Fruit fly (Drosophila melanogaster) whole organism, embryonic: Measurements from ENCODE around the gene Atg5.

ENCODE experiments used
- Adf1 ChIP-seq: fragments of 200-800 bp; sonication (Bioruptor generic); IDR thresholded peaks from 2 replicates; pipeline ENCODE4 v1.3.6; 2022; ENCODE audit warnings: missing biosample characterization, missing genetic modification characterization
- Aef1 ChIP-seq: fragments of 200-800 bp; sonication (Bioruptor generic); IDR thresholded peaks from 3 replicates; pipeline ENCODE4 v1.3.6; 2022; ENCODE audit warnings: missing biosample characterization, missing genetic modification characterization
- Bdp1 ChIP-seq: fragments of 200-800 bp; sonication (Bioruptor generic); optimal IDR thresholded peaks from 3 replicates; lab custom pipeline; 2016; ENCODE audit warnings: missing biosample characterization, missing genetic modification characterization
- Bgb ChIP-seq: fragments of 200-800 bp; sonication (Bioruptor generic); IDR thresholded peaks from 2 replicates; pipeline ENCODE4 v1.3.6; 2022; ENCODE audit warnings: missing biosample characterization, missing genetic modification characterization; ENCODE audit not compliant: partially characterized antibody
- CG12104 ChIP-seq: fragments of 200-800 bp; sonication (Bioruptor generic); optimal IDR thresholded peaks from 3 replicates; lab custom pipeline; 2016; ENCODE audit warnings: missing biosample characterization, missing genetic modification characterization
- CG12391 ChIP-seq: fragments of 200-800 bp; sonication (Bioruptor generic); optimal IDR thresholded peaks from 3 replicates; lab custom pipeline; 2018; ENCODE audit warnings: missing biosample characterization, mild to moderate bottlenecking, missing genetic modification characterization, moderate library complexity
- CG12769 ChIP-seq: fragments of 200-800 bp; sonication (Bioruptor generic); optimal IDR thresholded peaks from 2 replicates; lab custom pipeline; 2019; ENCODE audit warnings: missing biosample characterization, mild to moderate bottlenecking, missing genetic modification characterization, moderate library complexity
- CG17359 ChIP-seq: fragments of 200-800 bp; sonication (Bioruptor generic); optimal IDR thresholded peaks from 3 replicates; lab custom pipeline; 2018; ENCODE audit warnings: missing biosample characterization, mild to moderate bottlenecking, missing genetic modification characterization, moderate library complexity
- CG17802 ChIP-seq: fragments of 200-800 bp; sonication (Bioruptor generic); optimal IDR thresholded peaks from 2 replicates; lab custom pipeline; 2018; ENCODE audit warnings: missing biosample characterization, mild to moderate bottlenecking, missing genetic modification characterization, moderate library complexity
- CG1832 ChIP-seq: fragments of 200-800 bp; sonication (Bioruptor generic); optimal IDR thresholded peaks from 2 replicates; lab custom pipeline; 2017; ENCODE audit warnings: missing biosample characterization, mild to moderate bottlenecking, missing genetic modification characterization, inconsistent platforms
- CG34422 ChIP-seq: fragments of 200-800 bp; sonication (Bioruptor generic); IDR thresholded peaks from 3 replicates; pipeline ENCODE4 v1.3.6; 2022; ENCODE audit warnings: missing biosample characterization, missing genetic modification characterization
- CG3838 ChIP-seq: fragments of 200-800 bp; sonication (Bioruptor generic); optimal IDR thresholded peaks from 3 replicates; lab custom pipeline; 2016; ENCODE audit warnings: missing biosample characterization, missing genetic modification characterization
- CG6175 ChIP-seq: fragments of 200-800 bp; sonication (Bioruptor generic); IDR thresholded peaks from 3 replicates; pipeline ENCODE4 v1.3.6; 2022; ENCODE audit warnings: missing biosample characterization, missing genetic modification characterization
- CG6791 ChIP-seq: fragments of 200-800 bp; sonication (Bioruptor generic); IDR thresholded peaks from 3 replicates; pipeline ENCODE4 v1.3.6; 2022; ENCODE audit warnings: missing biosample characterization, missing genetic modification characterization; ENCODE audit not compliant: partially characterized antibody
- Deaf1 ChIP-seq: fragments of 200-800 bp; optimal IDR thresholded peaks from 3 replicates; lab custom pipeline; 2019; ENCODE audit warnings: missing biosample characterization, mild to moderate bottlenecking, missing genetic modification characterization, moderate library complexity
- Eip74EF ChIP-seq, 2 experiments: fragments of 200-800 bp in 1 of 2; fragments of >200 bp in 1 of 2; sonication (Bioruptor generic) in 1 of 2; optimal IDR thresholded peaks; 2 replicates each; lab custom pipeline; 2017 to 2019; ENCODE audit warnings: missing biosample characterization in 2 of 2, missing genetic modification characterization in 2 of 2, mild to moderate bottlenecking in 1 of 2, moderate library complexity in 1 of 2
- Fer1 ChIP-seq: fragments of 200-800 bp; sonication (Bioruptor generic); optimal IDR thresholded peaks from 2 replicates; lab custom pipeline; 2017; ENCODE audit warnings: missing biosample characterization, mild to moderate bottlenecking, missing genetic modification characterization
- H15 ChIP-seq: fragments of 200-800 bp; sonication (Bioruptor generic); IDR thresholded peaks from 3 replicates; pipeline ENCODE4 v1.3.6; 2022; ENCODE audit warnings: missing biosample characterization, missing genetic modification characterization
- HHEX ChIP-seq: fragments of 200-800 bp; sonication (Bioruptor generic); optimal IDR thresholded peaks from 3 replicates; lab custom pipeline; 2017; ENCODE audit warnings: missing biosample characterization, mild to moderate bottlenecking, missing genetic modification characterization, missing genetic modification reagents
- HLH3B ChIP-seq: fragments of 200-800 bp; sonication (Bioruptor generic); IDR thresholded peaks from 2 replicates; pipeline ENCODE4 v1.3.6; 2022; ENCODE audit warnings: missing biosample characterization, missing genetic modification characterization
- Hr3 ChIP-seq: fragments of 200-800 bp; sonication (Bioruptor generic); optimal IDR thresholded peaks from 3 replicates; lab custom pipeline; 2016; ENCODE audit warnings: missing biosample characterization, missing genetic modification characterization
- MESR4 ChIP-seq: fragments of 200-800 bp; sonication (Bioruptor generic); optimal IDR thresholded peaks from 2 replicates; lab custom pipeline; 2018; ENCODE audit warnings: missing biosample characterization, mild to moderate bottlenecking, missing genetic modification characterization, moderate library complexity
- Neu2 ChIP-seq: fragments of 200-800 bp; sonication (Bioruptor generic); optimal IDR thresholded peaks from 3 replicates; lab custom pipeline; 2016; ENCODE audit warnings: missing biosample characterization, missing genetic modification characterization, borderline replicate concordance
- NfI ChIP-seq: fragments of 200-800 bp; sonication (Bioruptor generic); optimal IDR thresholded peaks from 3 replicates; lab custom pipeline; 2018; ENCODE audit warnings: missing biosample characterization, mild to moderate bottlenecking, missing genetic modification characterization, moderate library complexity
- Pdp1 ChIP-seq, 2 experiments: fragments of 200-800 bp; sonication (Bioruptor generic); optimal IDR thresholded peaks; 3 replicates each; lab custom pipeline; 2016; ENCODE audit warnings: missing biosample characterization in 2 of 2, missing genetic modification characterization in 2 of 2, mild to moderate bottlenecking in 1 of 2, moderate library complexity in 1 of 2
- Ptx1 ChIP-seq: fragments of 200-800 bp; sonication (Bioruptor generic); IDR thresholded peaks from 2 replicates; pipeline ENCODE4 v1.3.6; 2022; ENCODE audit warnings: missing biosample characterization, missing genetic modification characterization
- ac ChIP-seq: fragments of 200-800 bp; sonication (Bioruptor generic); optimal IDR thresholded peaks from 3 replicates; lab custom pipeline; 2017; ENCODE audit warnings: missing biosample characterization, mild to moderate bottlenecking, missing genetic modification characterization
- bbx ChIP-seq: fragments of 200-800 bp; sonication (Bioruptor generic); IDR thresholded peaks from 2 replicates; pipeline ENCODE4 v1.3.6; 2022; ENCODE audit warnings: missing biosample characterization, missing genetic modification characterization; ENCODE audit not compliant: partially characterized antibody
- bsh ChIP-seq, 2 experiments: fragments of 200-800 bp; sonication (Bioruptor generic); optimal IDR thresholded peaks; 2 replicates each; lab custom pipeline; 2017 to 2018; ENCODE audit warnings: mild to moderate bottlenecking in 2 of 2, missing biosample characterization in 2 of 2, missing genetic modification characterization in 2 of 2, moderate library complexity in 1 of 2
- cg ChIP-seq: fragments of 200-800 bp; sonication (Bioruptor generic); optimal IDR thresholded peaks from 3 replicates; lab custom pipeline; 2019; ENCODE audit warnings: missing biosample characterization, mild to moderate bottlenecking, missing genetic modification characterization, moderate library complexity
- ci ChIP-seq: fragments of 200-800 bp; sonication (Bioruptor generic); IDR thresholded peaks from 3 replicates; pipeline ENCODE4 v1.3.6; 2022; ENCODE audit warnings: missing biosample characterization, missing genetic modification characterization
- crol ChIP-seq: fragments of 200-800 bp; sonication (Bioruptor generic); IDR thresholded peaks from 2 replicates; pipeline ENCODE4 v1.3.6; 2022; ENCODE audit warnings: missing biosample characterization, missing genetic modification characterization
- cwo ChIP-seq: fragments of 200-800 bp; sonication (Bioruptor generic); optimal IDR thresholded peaks from 3 replicates; lab custom pipeline; 2017; ENCODE audit warnings: missing biosample characterization, missing genetic modification characterization, mild to moderate bottlenecking, moderate library complexity, missing genetic modification reagents
- gfzf ChIP-seq: fragments of 200-800 bp; sonication (Bioruptor generic); optimal IDR thresholded peaks from 2 replicates; lab custom pipeline; 2016; ENCODE audit warnings: missing biosample characterization, mild to moderate bottlenecking, missing genetic modification characterization, moderate library complexity
- jing ChIP-seq: fragments of 200-800 bp; sonication (Bioruptor generic); optimal IDR thresholded peaks from 2 replicates; lab custom pipeline; 2018; ENCODE audit warnings: missing biosample characterization, mild to moderate bottlenecking, missing genetic modification characterization
- kay ChIP-seq: fragments of 200-800 bp; sonication (Bioruptor generic); optimal IDR thresholded peaks from 2 replicates; lab custom pipeline; 2016; ENCODE audit warnings: missing biosample characterization, missing genetic modification characterization
- nau ChIP-seq: fragments of 200-800 bp; sonication (Bioruptor generic); optimal IDR thresholded peaks from 3 replicates; lab custom pipeline; 2017; ENCODE audit warnings: missing biosample characterization, mild to moderate bottlenecking, missing genetic modification characterization, missing genetic modification reagents
- pb ChIP-seq: fragments of 200-800 bp; sonication (Bioruptor generic); optimal IDR thresholded peaks from 3 replicates; lab custom pipeline; 2016; ENCODE audit warnings: missing biosample characterization, missing genetic modification characterization
- pros ChIP-seq: fragments of 200-800 bp; sonication (Bioruptor generic); optimal IDR thresholded peaks from 3 replicates; lab custom pipeline; 2019; ENCODE audit warnings: missing biosample characterization, mild to moderate bottlenecking, missing genetic modification characterization, moderate library complexity
- salm ChIP-seq: fragments of 200-800 bp; sonication (Bioruptor generic); optimal IDR thresholded peaks from 2 replicates; lab custom pipeline; 2018; ENCODE audit warnings: missing biosample characterization, mild to moderate bottlenecking, missing genetic modification characterization
- sens-2 ChIP-seq: fragments of 200-800 bp; sonication (Bioruptor generic); IDR thresholded peaks from 2 replicates; pipeline ENCODE4 v1.3.6; 2022; ENCODE audit warnings: missing biosample characterization, missing genetic modification characterization
- slbo ChIP-seq: fragments of 200-800 bp; sonication (Bioruptor generic); IDR thresholded peaks from 2 replicates; pipeline ENCODE4 v1.3.6; 2022; ENCODE audit warnings: missing biosample characterization, missing genetic modification characterization
- sqz ChIP-seq: fragments of 200-800 bp; sonication (Bioruptor generic); optimal IDR thresholded peaks from 3 replicates; lab custom pipeline; 2018; ENCODE audit warnings: missing biosample characterization, mild to moderate bottlenecking, missing genetic modification characterization
- sr ChIP-seq: fragments of 200-800 bp; sonication (Bioruptor generic); IDR thresholded peaks from 3 replicates; pipeline ENCODE4 v1.3.6; 2022; ENCODE audit warnings: missing biosample characterization, missing genetic modification characterization
- twi ChIP-seq: fragments of 200-800 bp; optimal IDR thresholded peaks from 2 replicates; lab custom pipeline; 2019; ENCODE audit warnings: missing biosample characterization, mild to moderate bottlenecking, missing genetic modification characterization, moderate library complexity
- unc-4 ChIP-seq: fragments of 200-800 bp; sonication (Bioruptor generic); IDR thresholded peaks from 2 replicates; pipeline ENCODE4 v1.3.6; 2022; ENCODE audit warnings: missing biosample characterization, missing genetic modification characterization; ENCODE audit not compliant: partially characterized antibody
- vnd ChIP-seq: fragments of 200-800 bp; sonication (Bioruptor generic); IDR thresholded peaks from 3 replicates; pipeline ENCODE4 v1.3.6; 2022; ENCODE audit warnings: missing biosample characterization, missing genetic modification characterization; ENCODE audit not compliant: partially characterized antibody
- vvl ChIP-seq: fragments of 200-800 bp; sonication (Bioruptor generic); IDR thresholded peaks from 2 replicates; pipeline ENCODE4 v1.3.6; 2022; ENCODE audit warnings: missing biosample characterization, missing genetic modification characterization

Gene Atg5

DNA sequence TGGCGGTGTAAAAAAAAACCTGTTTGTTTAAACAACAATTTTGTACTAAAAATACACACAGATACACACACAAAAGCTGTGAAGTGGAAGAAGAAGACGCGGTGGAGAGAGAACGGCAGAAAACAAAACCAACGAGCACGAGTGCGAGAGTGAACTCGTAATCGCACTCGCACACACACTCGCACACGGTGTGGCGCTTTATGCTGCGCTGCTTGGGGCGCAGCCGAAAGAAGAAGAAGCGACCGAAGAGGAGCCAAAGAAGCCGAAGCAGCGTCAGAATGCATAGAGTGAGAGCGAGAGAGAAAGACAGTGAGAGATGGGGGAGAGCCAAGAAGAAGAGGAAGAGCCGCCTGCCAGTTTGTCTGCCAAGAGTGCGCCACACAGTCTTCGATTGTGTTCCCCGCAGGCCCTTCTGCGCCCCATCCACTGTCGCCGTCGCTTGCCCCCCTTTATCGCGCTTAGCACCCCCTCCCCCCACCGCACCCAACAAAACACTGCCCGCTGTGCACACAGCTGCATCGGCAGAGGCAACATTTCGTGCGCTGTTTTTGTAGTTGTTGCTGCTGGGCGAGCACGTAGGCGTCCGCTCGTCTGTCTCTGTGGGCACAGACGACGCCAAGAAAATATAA is 22.7 kb downstream of the Atg5 start (continued):
- no peak for TF ChIP-seq cwo (GFP tag; lab: Kevin White, UChicago)
- peak; percentile 41; the same call in 1 of the 3 replicates for TF ChIP-seq H15
- TF ChIP-seq nau (GFP tag; lab: Kevin White, UChicago), result no peak
- TF ChIP-seq Aef1 (GFP tag; lab: Robert Waterston, UW), result peak; percentile 32; the same call in 2 of the 3 replicates
- no peak for TF ChIP-seq HHEX (GFP tag; lab: Kevin White, UChicago)
- TF ChIP-seq sr (GFP tag; lab: Robert Waterston, UW), result peak; percentile 96
- peak; percentile 93 for TF ChIP-seq CG6175 (GFP tag; lab: Robert Waterston, UW)
- no peak for TF ChIP-seq CG12391 (tag; lab: Kevin White, UChicago)
- no peak for TF ChIP-seq vnd (GFP tag; lab: Robert Waterston, UW)
- no peak for TF ChIP-seq Neu2 (GFP tag; lab: Kevin White, UChicago)
- no peak for TF ChIP-seq CG12104 (GFP tag; lab: Kevin White, UChicago)
- TF ChIP-seq unc-4 (GFP tag; lab: Robert Waterston, UW), result no peak
- no peak for TF ChIP-seq pb (GFP tag; lab: Kevin White, UChicago)
- TF ChIP-seq HLH3B (GFP tag; lab: Robert Waterston, UW), result peak; percentile 16; the same call in 1 of the 2 replicates
- peak; percentile 85 for TF ChIP-seq cg (GFP tag; lab: Kevin White, UChicago)
- no peak for TF ChIP-seq CG17359
- no peak for TF ChIP-seq gfzf (GFP tag; lab: Kevin White, UChicago)
- TF ChIP-seq Bgb, result peak; percentile 40; the same call in 1 of the 2 replicates
- TF ChIP-seq crol, result peak; percentile 100
- no peak for TF ChIP-seq Eip74EF (GFP tag; optimal IDR thresholded peaks at IDR 0.05; lab: Kevin White, UChicago)
- TF ChIP-seq Deaf1, result peak; percentile 80
- peak; percentile 78 for TF ChIP-seq pros (GFP tag; lab: Kevin White, UChicago)
- TF ChIP-seq Hr3 (GFP tag; lab: Kevin White, UChicago), result no peak
- TF ChIP-seq Pdp1 (GFP tag; optimal IDR thresholded peaks at IDR 0.05; lab: Kevin White, UChicago), result peak in 1 of 2 experiments; percentile 57
- no peak for TF ChIP-seq sens-2
- peak; percentile 84 for TF ChIP-seq Adf1
- no peak for TF ChIP-seq twi
- TF ChIP-seq slbo (GFP tag; lab: Robert Waterston, UW), result 0 out of 2 replicates have a peak, but pooled peaks have one; percentile 2
- no peak for TF ChIP-seq Fer1 (GFP tag; lab: Kevin White, UChicago)
- TF ChIP-seq vvl, result 0 out of 2 replicates have a peak, but pooled peaks have one; percentile 9
- TF ChIP-seq NfI, result no peak
- TF ChIP-seq CG17802, result no peak
- peak; percentile 8 for TF ChIP-seq ac (GFP tag; lab: Kevin White, UChicago)
- TF ChIP-seq Ptx1 (GFP tag; lab: Robert Waterston, UW), result 0 out of 2 replicates have a peak, but pooled peaks have one; percentile 16
- peak; percentile 14; the same call in 1 of the 2 replicates for TF ChIP-seq bbx (GFP tag; lab: Robert Waterston, UW)
- TF ChIP-seq CG1832, result peak; percentile 77
- TF ChIP-seq MESR4 (GFP tag; lab: Kevin White, UChicago), result no peak
- peak; percentile 86 for TF ChIP-seq sqz (GFP tag; lab: Kevin White, UChicago)
- no peak for TF ChIP-seq Bdp1
- no peak for TF ChIP-seq salm (tag; lab: Kevin White, UChicago)
- TF ChIP-seq ci (GFP tag; lab: Robert Waterston, UW), result peak; percentile 72; the same call in 2 of the 3 replicates
- no peak for TF ChIP-seq jing
- TF ChIP-seq CG3838 (GFP tag; lab: Kevin White, UChicago), result no peak
- 0 out of 3 replicates have a peak, but pooled peaks have one; percentile 32 for TF ChIP-seq CG6791 (GFP tag; lab: Robert Waterston, UW)
- TF ChIP-seq CG34422 (GFP tag; lab: Robert Waterston, UW), result 0 out of 3 replicates have a peak, but pooled peaks have one; percentile 8
- peak; percentile 49 for TF ChIP-seq kay (GFP tag; lab: Kevin White, UChicago)
- no peak for TF ChIP-seq bsh (GFP tag; optimal IDR thresholded peaks at IDR 0.05; lab: Kevin White, UChicago)
- TF ChIP-seq CG12769 (tag; lab: Kevin White, UChicago), result peak; percentile 40
